Worm (Caenorhabditis elegans): ENCODE results near the gene ocr-1.

ce11 chrV:10805934-10806333 is 41.8 kb downstream of the ocr-1 start, which contains the start of gene prp-38:
- TF ChIP-seq nhr-6 (tag; optimal IDR thresholded peaks at IDR 0.05): no peak
- TF ChIP-seq rbr-2 (tag; optimal IDR thresholded peaks at IDR 0.05): no peak
- TF ChIP-seq lsy-2 (tag; optimal IDR thresholded peaks at IDR 0.05): no peak
- no peak for TF ChIP-seq unc-62 (GFP tag; optimal IDR thresholded peaks at IDR 0.05 in 1 of 2)
- no peak for TF ChIP-seq unc-62 (tag; optimal IDR thresholded peaks at IDR 0.05)
- no peak for TF ChIP-seq egl-27 (tag; optimal IDR thresholded peaks at IDR 0.05)
- TF ChIP-seq nhr-237 (tag; optimal IDR thresholded peaks at IDR 0.05): no peak
- TF ChIP-seq dve-1 (tag; optimal IDR thresholded peaks at IDR 0.05; ENCODE audit: insufficient read depth): no peak
